Fruit fly (Drosophila melanogaster): Measurements from ENCODE around the gene COX7A.

Gene COX7A

DNA sequence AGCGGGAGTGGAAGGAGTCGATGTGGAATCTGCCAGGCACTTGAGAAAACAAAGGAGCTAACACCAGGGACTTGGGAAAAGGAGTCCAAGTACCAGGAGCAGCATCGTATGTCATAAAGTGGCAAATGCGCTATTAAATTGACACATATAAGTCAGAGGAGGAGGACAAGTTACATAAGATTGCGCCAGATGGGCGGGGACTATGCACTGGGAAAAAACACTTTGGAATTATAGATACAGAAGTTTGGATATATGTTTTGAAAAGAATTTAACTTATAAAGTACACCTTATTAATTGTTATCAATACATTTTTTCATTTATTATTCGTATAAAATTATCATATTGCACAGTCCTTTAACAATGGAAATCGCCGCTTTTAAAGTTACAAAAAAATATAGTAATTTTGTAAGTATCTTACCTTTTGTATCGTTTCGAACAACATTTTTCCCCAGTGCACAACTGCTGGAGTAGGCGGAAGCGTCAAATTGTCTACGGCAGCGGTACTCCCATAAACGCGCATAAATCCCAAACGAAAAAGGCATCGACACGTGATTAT, 4.8 kb downstream of the COX7A start (continued):
- TF ChIP-seq fd96Cb (tag; optimal IDR thresholded peaks at IDR 0.05): peak; percentile 2
- TF ChIP-seq nmo (GFP tag; optimal IDR thresholded peaks at IDR 0.05): peak; percentile 41
- TF ChIP-seq dpn (GFP tag; optimal IDR thresholded peaks at IDR 0.05): no peak
- peak; percentile 25 for TF ChIP-seq CoRest (tag; optimal IDR thresholded peaks at IDR 0.05)
- no peak for TF ChIP-seq sd (tag; optimal IDR thresholded peaks at IDR 0.05)
- TF ChIP-seq bsh (GFP tag; optimal IDR thresholded peaks at IDR 0.05): peak in 1 of 2 experiments; percentile 1
- no peak for TF ChIP-seq CG11504 (tag; optimal IDR thresholded peaks at IDR 0.05)
- TF ChIP-seq Neu2 (GFP tag; optimal IDR thresholded peaks at IDR 0.05; ENCODE audit: borderline replicate concordance): no peak
- peak; percentile 15 for TF ChIP-seq zen (tag; optimal IDR thresholded peaks at IDR 0.05)
- no peak for TF ChIP-seq CG1603 (tag; optimal IDR thresholded peaks at IDR 0.05)
- TF ChIP-seq phol (tag; optimal IDR thresholded peaks at IDR 0.05): peak; percentile 36
- TF ChIP-seq cas (GFP tag; IDR thresholded peaks at IDR 0.05): no peak
- TF ChIP-seq ind (GFP tag; optimal IDR thresholded peaks at IDR 0.05): no peak
- peak; percentile 62 for TF ChIP-seq CG9727 (GFP tag; optimal IDR thresholded peaks at IDR 0.05)
- no peak for TF ChIP-seq CG4730 (GFP tag; IDR thresholded peaks at IDR 0.05)
- no peak for TF ChIP-seq prd (optimal IDR thresholded peaks at IDR 0.05)
- TF ChIP-seq prd (GFP tag; IDR thresholded peaks at IDR 0.05): 0 out of 3 replicates have a peak, but pooled peaks have one; percentile 19
- TF ChIP-seq tap (tag; optimal IDR thresholded peaks at IDR 0.05): no peak
- TF ChIP-seq CG32772 (GFP tag; IDR thresholded peaks at IDR 0.05): no peak
- TF ChIP-seq CG17829 (tag; optimal IDR thresholded peaks at IDR 0.05): peak; percentile 48
- TF ChIP-seq CG8924 (tag; optimal IDR thresholded peaks at IDR 0.05): peak; percentile 23
- peak; percentile 55 for TF ChIP-seq CG2712 (tag; optimal IDR thresholded peaks at IDR 0.05)
- peak; percentile 30 for TF ChIP-seq Ssrp (tag; optimal IDR thresholded peaks at IDR 0.05)
- TF ChIP-seq CG31441 (GFP tag; IDR thresholded peaks at IDR 0.05): 0 out of 2 replicates have a peak, but pooled peaks have one; percentile 26
- peak in 1 of 3 experiments; percentile 61 for TF ChIP-seq lola (GFP tag; optimal IDR thresholded peaks at IDR 0.05)
- TF ChIP-seq CG10979 (tag; optimal IDR thresholded peaks at IDR 0.05): peak; percentile 44
- no peak for TF ChIP-seq CG43689 (GFP tag; IDR thresholded peaks at IDR 0.05)
- TF ChIP-seq row (GFP tag; IDR thresholded peaks at IDR 0.05): peak; percentile 30; the same call in 1 of the 3 replicates
- TF ChIP-seq peb (GFP tag; IDR thresholded peaks at IDR 0.05): no peak
- TF ChIP-seq CG4404 (GFP tag; IDR thresholded peaks at IDR 0.05): peak; percentile 39
- TF ChIP-seq CG13424 (tag; optimal IDR thresholded peaks at IDR 0.05): no peak
- TF ChIP-seq CG11398 (GFP tag; optimal IDR thresholded peaks at IDR 0.05): no peak
- TF ChIP-seq CG7745 (tag; optimal IDR thresholded peaks at IDR 0.05): no peak
- TF ChIP-seq Ets65A (GFP tag): peak; percentile 9
- TF ChIP-seq fu2 (GFP tag; optimal IDR thresholded peaks at IDR 0.05): no peak
- peak; percentile 45 for TF ChIP-seq CG10267 (tag; optimal IDR thresholded peaks at IDR 0.05)
- TF ChIP-seq so (GFP tag; IDR thresholded peaks at IDR 0.05): no peak
- TF ChIP-seq CG16815 (GFP tag; optimal IDR thresholded peaks at IDR 0.05): peak; percentile 33
- TF ChIP-seq zen2 (GFP tag; IDR thresholded peaks at IDR 0.05; ENCODE audit: partially characterized antibody): no peak
- no peak for TF ChIP-seq CG16779 (GFP tag; IDR thresholded peaks at IDR 0.05)
- TF ChIP-seq Chrac-16 (GFP tag; optimal IDR thresholded peaks at IDR 0.05): no peak
- peak; percentile 48 for TF ChIP-seq CG12391 (tag; optimal IDR thresholded peaks at IDR 0.05)
- TF ChIP-seq Pdp1 (GFP tag; optimal IDR thresholded peaks at IDR 0.05): peak in 1 of 2 experiments; percentile 51
- no peak for TF ChIP-seq CG12104 (GFP tag; optimal IDR thresholded peaks at IDR 0.05)
